Fruit fly (Drosophila melanogaster) whole organism, embryonic: ENCODE data around the gene mRpL12.

ENCODE experiments used
- Aef1 ChIP-seq: fragments of 200-800 bp; sonication (Bioruptor generic); IDR thresholded peaks from 3 replicates; pipeline ENCODE4 v1.3.6; 2022; ENCODE audit warnings: missing biosample characterization, missing genetic modification characterization
- Atf6 ChIP-seq: fragments of 200-800 bp; sonication (Bioruptor generic); IDR thresholded peaks from 2 replicates; pipeline ENCODE4 v1.3.6; 2022; ENCODE audit warnings: missing biosample characterization, missing genetic modification characterization
- Bteb2 ChIP-seq: fragments of 200-800 bp; sonication (Bioruptor generic); optimal IDR thresholded peaks from 2 replicates; lab custom pipeline; 2016; ENCODE audit warnings: missing biosample characterization, missing genetic modification characterization
- CG11560 ChIP-seq: fragments of 200-800 bp; sonication (Bioruptor generic); IDR thresholded peaks from 3 replicates; pipeline ENCODE4 v1.3.6; 2022; ENCODE audit warnings: missing biosample characterization, missing genetic modification characterization
- CG12236 ChIP-seq: fragments of 200-800 bp; sonication (Bioruptor generic); optimal IDR thresholded peaks from 2 replicates; lab custom pipeline; 2016; ENCODE audit warnings: missing biosample characterization, missing genetic modification characterization
- CG14014 ChIP-seq: fragments of 200-800 bp; sonication (Bioruptor generic); IDR thresholded peaks from 2 replicates; pipeline ENCODE4 v1.3.6; 2022; ENCODE audit warnings: missing biosample characterization, missing genetic modification characterization
- CG15011 ChIP-seq: fragments of 200-800 bp; sonication (Bioruptor generic); optimal IDR thresholded peaks from 3 replicates; lab custom pipeline; 2018; ENCODE audit warnings: missing biosample characterization, mild to moderate bottlenecking, missing genetic modification characterization
- CG17802 ChIP-seq: fragments of 200-800 bp; sonication (Bioruptor generic); optimal IDR thresholded peaks from 2 replicates; lab custom pipeline; 2018; ENCODE audit warnings: missing biosample characterization, mild to moderate bottlenecking, missing genetic modification characterization, moderate library complexity
- CG2202 ChIP-seq: fragments of 200-800 bp; sonication (Bioruptor generic); optimal IDR thresholded peaks from 2 replicates; lab custom pipeline; 2018; ENCODE audit warnings: missing biosample characterization, mild to moderate bottlenecking, missing genetic modification characterization
- CG2678 ChIP-seq: fragments of 200-800 bp; sonication (Bioruptor generic); optimal IDR thresholded peaks from 3 replicates; lab custom pipeline; 2019; ENCODE audit warnings: missing biosample characterization, mild to moderate bottlenecking, missing genetic modification characterization, moderate library complexity
- CG31365 ChIP-seq: fragments of 200-800 bp; sonication (Bioruptor generic); optimal IDR thresholded peaks from 2 replicates; lab custom pipeline; 2018; ENCODE audit warnings: missing biosample characterization, mild to moderate bottlenecking, missing genetic modification characterization
- CG42726 ChIP-seq: fragments of 200-800 bp; sonication (Bioruptor generic); IDR thresholded peaks from 2 replicates; pipeline ENCODE4 v1.3.6; 2022; ENCODE audit warnings: missing biosample characterization, missing genetic modification characterization; ENCODE audit not compliant: partially characterized antibody
- CG6175 ChIP-seq: fragments of 200-800 bp; sonication (Bioruptor generic); IDR thresholded peaks from 3 replicates; pipeline ENCODE4 v1.3.6; 2022; ENCODE audit warnings: missing biosample characterization, missing genetic modification characterization
- CG6654 ChIP-seq: fragments of 200-800 bp; sonication (Bioruptor generic); optimal IDR thresholded peaks from 2 replicates; lab custom pipeline; 2017; ENCODE audit warnings: missing biosample characterization, mild to moderate bottlenecking, missing genetic modification characterization
- CG7357 ChIP-seq: fragments of 200-800 bp; sonication (Bioruptor generic); IDR thresholded peaks from 3 replicates; pipeline ENCODE4 v1.3.6; 2022; ENCODE audit warnings: missing biosample characterization, missing genetic modification characterization
- CG7372 ChIP-seq: fragments of 200-800 bp; sonication (Bioruptor generic); IDR thresholded peaks from 2 replicates; pipeline ENCODE4 v1.3.6; 2022; ENCODE audit warnings: missing biosample characterization, missing genetic modification characterization
- CG7745 ChIP-seq: fragments of 200-800 bp; sonication (Bioruptor generic); optimal IDR thresholded peaks from 2 replicates; lab custom pipeline; 2018; ENCODE audit warnings: missing biosample characterization, mild to moderate bottlenecking, missing genetic modification characterization, moderate library complexity
- CG9215 ChIP-seq: fragments of 200-800 bp; sonication (Bioruptor generic); IDR thresholded peaks from 2 replicates; pipeline ENCODE4 v1.3.6; 2022; ENCODE audit warnings: missing biosample characterization, missing genetic modification characterization
- CG9797 ChIP-seq: fragments of 200-800 bp; sonication (Bioruptor generic); optimal IDR thresholded peaks from 3 replicates; lab custom pipeline; 2018; ENCODE audit warnings: missing biosample characterization, mild to moderate bottlenecking, missing genetic modification characterization
- Chrac-16 ChIP-seq: fragments of 200-800 bp; sonication (Bioruptor generic); optimal IDR thresholded peaks from 3 replicates; lab custom pipeline; 2016; ENCODE audit warnings: missing biosample characterization, missing genetic modification characterization
- GATAe ChIP-seq: fragments of 200-800 bp; sonication (Bioruptor generic); conservative IDR thresholded peaks from 2 replicates; pipeline ENCODE4 v1.3.6; 2022; ENCODE audit warnings: missing biosample characterization, missing genetic modification characterization
- HLH3B ChIP-seq: fragments of 200-800 bp; sonication (Bioruptor generic); IDR thresholded peaks from 2 replicates; pipeline ENCODE4 v1.3.6; 2022; ENCODE audit warnings: missing biosample characterization, missing genetic modification characterization
- Hey ChIP-seq: fragments of 200-800 bp; sonication (Bioruptor generic); optimal IDR thresholded peaks from 3 replicates; lab custom pipeline; 2018; ENCODE audit warnings: missing biosample characterization, mild to moderate bottlenecking, missing genetic modification characterization
- Jarid2 ChIP-seq: fragments of 200-800 bp; sonication (Bioruptor generic); optimal IDR thresholded peaks from 3 replicates; lab custom pipeline; 2017; ENCODE audit warnings: mild to moderate bottlenecking, missing biosample characterization, missing genetic modification reagents, missing genetic modification characterization
- Lpt ChIP-seq: fragments of >200 bp; optimal IDR thresholded peaks from 2 replicates; lab custom pipeline; 2018; ENCODE audit warnings: missing biosample characterization, missing genetic modification characterization
- MESR4 ChIP-seq: fragments of 200-800 bp; sonication (Bioruptor generic); optimal IDR thresholded peaks from 2 replicates; lab custom pipeline; 2018; ENCODE audit warnings: missing biosample characterization, mild to moderate bottlenecking, missing genetic modification characterization, moderate library complexity
- MTF-1 ChIP-seq: fragments of 200-800 bp; sonication (Bioruptor generic); optimal IDR thresholded peaks from 2 replicates; lab custom pipeline; 2018; ENCODE audit warnings: missing biosample characterization, mild to moderate bottlenecking, missing genetic modification characterization, borderline replicate concordance
- NFAT ChIP-seq: fragments of 200-800 bp; sonication (Bioruptor generic); IDR thresholded peaks from 2 replicates; pipeline ENCODE4 v1.3.6; 2022; ENCODE audit warnings: missing biosample characterization, missing genetic modification characterization
- Ptx1 ChIP-seq: fragments of 200-800 bp; sonication (Bioruptor generic); IDR thresholded peaks from 2 replicates; pipeline ENCODE4 v1.3.6; 2022; ENCODE audit warnings: missing biosample characterization, missing genetic modification characterization
- Rx ChIP-seq: fragments of 200-800 bp; sonication (Bioruptor generic); IDR thresholded peaks from 2 replicates; pipeline ENCODE4 v1.3.6; 2022; ENCODE audit warnings: missing biosample characterization, missing genetic modification characterization
- ash1 ChIP-seq: fragments of 200-800 bp; sonication (Bioruptor generic); optimal IDR thresholded peaks from 2 replicates; lab custom pipeline; 2018; ENCODE audit warnings: missing biosample characterization, mild to moderate bottlenecking, missing genetic modification characterization
- cwo ChIP-seq: fragments of 200-800 bp; sonication (Bioruptor generic); optimal IDR thresholded peaks from 3 replicates; lab custom pipeline; 2017; ENCODE audit warnings: missing biosample characterization, missing genetic modification characterization, mild to moderate bottlenecking, moderate library complexity, missing genetic modification reagents
- dmrt11E ChIP-seq: fragments of 200-800 bp; sonication (Bioruptor generic); optimal IDR thresholded peaks from 3 replicates; lab custom pipeline; 2018; ENCODE audit warnings: missing biosample characterization, mild to moderate bottlenecking, missing genetic modification characterization, moderate library complexity
- ems ChIP-seq: fragments of 200-800 bp; sonication (Bioruptor generic); optimal IDR thresholded peaks from 3 replicates; lab custom pipeline; 2016; ENCODE audit warnings: missing biosample characterization, missing genetic modification characterization
- fd102C ChIP-seq: fragments of 200-800 bp; sonication (Bioruptor generic); optimal IDR thresholded peaks from 2 replicates; lab custom pipeline; 2018; ENCODE audit warnings: missing biosample characterization, mild to moderate bottlenecking, missing genetic modification characterization, moderate library complexity
- grn ChIP-seq: fragments of 200-800 bp; sonication (Bioruptor generic); optimal IDR thresholded peaks from 3 replicates; lab custom pipeline; 2017; ENCODE audit warnings: missing biosample characterization, missing genetic modification characterization
- gsb-n ChIP-seq: fragments of 200-800 bp; sonication (Bioruptor generic); optimal IDR thresholded peaks from 3 replicates; lab custom pipeline; 2018; ENCODE audit warnings: missing biosample characterization, mild to moderate bottlenecking, missing genetic modification characterization
- hkb ChIP-seq, 2 experiments: fragments of 200-800 bp in 1 of 2; fragments of >200 bp in 1 of 2; sonication (Bioruptor generic) in 1 of 2; IDR thresholded peaks in 1 of 2; optimal IDR thresholded peaks in 1 of 2; 2 replicates each; pipeline versions ENCODE4 v1.3.6 to Lab custom; 2017 to 2022; ENCODE audit warnings: missing biosample characterization in 1 of 2, missing genetic modification characterization in 1 of 2
- pnt ChIP-seq: fragments of 200-800 bp; sonication (Bioruptor generic); optimal IDR thresholded peaks from 3 replicates; lab custom pipeline; 2016; ENCODE audit warnings: missing biosample characterization, missing genetic modification characterization
- pros ChIP-seq: fragments of 200-800 bp; sonication (Bioruptor generic); optimal IDR thresholded peaks from 3 replicates; lab custom pipeline; 2019; ENCODE audit warnings: missing biosample characterization, mild to moderate bottlenecking, missing genetic modification characterization, moderate library complexity
- sc ChIP-seq, 3 experiments: fragments of >200 bp in 2 of 3; fragments of 200-800 bp in 1 of 3; sonication (Bioruptor generic) in 1 of 3; optimal IDR thresholded peaks; 2 replicates in 2 of 3; 3 replicates in 1 of 3; lab custom pipeline; 2017; ENCODE audit warnings: mild to moderate bottlenecking in 1 of 3, missing biosample characterization in 1 of 3, missing genetic modification characterization in 1 of 3, missing genetic modification reagents in 1 of 3
- sd ChIP-seq: fragments of 200-800 bp; sonication (Bioruptor generic); optimal IDR thresholded peaks from 3 replicates; lab custom pipeline; 2018; ENCODE audit warnings: missing biosample characterization, mild to moderate bottlenecking, missing genetic modification characterization, moderate library complexity
- sisA ChIP-seq: fragments of 200-800 bp; sonication (Bioruptor generic); IDR thresholded peaks from 2 replicates; pipeline ENCODE4 v1.3.6; 2022; ENCODE audit warnings: missing biosample characterization, missing genetic modification characterization
- slbo ChIP-seq: fragments of 200-800 bp; sonication (Bioruptor generic); IDR thresholded peaks from 2 replicates; pipeline ENCODE4 v1.3.6; 2022; ENCODE audit warnings: missing biosample characterization, missing genetic modification characterization
- slou ChIP-seq: fragments of 200-800 bp; sonication (Bioruptor generic); optimal IDR thresholded peaks from 3 replicates; lab custom pipeline; 2016; ENCODE audit warnings: missing biosample characterization, missing genetic modification characterization
- so ChIP-seq: fragments of 200-800 bp; sonication (Bioruptor generic); IDR thresholded peaks from 3 replicates; pipeline ENCODE4 v1.3.6; 2022; ENCODE audit warnings: missing biosample characterization, missing genetic modification characterization
- sug ChIP-seq: fragments of 200-800 bp; optimal IDR thresholded peaks from 2 replicates; lab custom pipeline; 2019; ENCODE audit warnings: missing biosample characterization, mild to moderate bottlenecking, missing genetic modification characterization, moderate library complexity
- trem ChIP-seq: fragments of 200-800 bp; optimal IDR thresholded peaks from 3 replicates; lab custom pipeline; 2019; ENCODE audit warnings: missing biosample characterization, mild to moderate bottlenecking, missing genetic modification characterization, moderate library complexity
- vnd ChIP-seq: fragments of 200-800 bp; sonication (Bioruptor generic); IDR thresholded peaks from 3 replicates; pipeline ENCODE4 v1.3.6; 2022; ENCODE audit warnings: missing biosample characterization, missing genetic modification characterization; ENCODE audit not compliant: partially characterized antibody
- zen ChIP-seq: fragments of 200-800 bp; sonication (Bioruptor generic); optimal IDR thresholded peaks from 3 replicates; lab custom pipeline; 2018; ENCODE audit warnings: missing biosample characterization, mild to moderate bottlenecking, missing genetic modification characterization, moderate library complexity

mRpL12 gene

DNA sequence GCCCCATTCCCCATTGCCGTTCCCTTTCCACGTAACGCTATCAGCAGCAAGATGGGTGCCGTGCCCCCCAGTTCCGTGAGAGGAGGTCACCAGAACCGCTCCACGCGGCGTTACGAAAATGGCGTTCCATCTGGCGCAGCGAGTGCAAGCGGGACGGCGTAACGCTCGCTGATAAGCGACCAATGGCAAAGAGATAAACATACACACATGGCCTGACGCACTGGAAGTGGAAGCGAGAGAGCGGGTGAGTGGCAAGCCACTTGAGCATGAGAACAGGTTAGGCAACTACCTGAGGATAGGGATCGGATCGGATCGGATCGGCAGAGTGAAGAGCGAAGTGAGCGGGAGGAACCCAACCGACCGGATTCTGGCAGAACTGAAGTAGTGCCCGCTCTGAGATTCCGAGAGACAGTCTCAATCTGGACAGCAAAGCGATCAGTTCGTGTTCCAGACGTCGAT is 48.2 kb downstream of the mRpL12 start, which contains the start of gene Doc3 (continued):
- TF ChIP-seq MTF-1 (GFP tag; lab: Kevin White, UChicago) (no peak), CG9797 (GFP tag; lab: Kevin White, UChicago) (no peak), Atf6 (GFP tag; lab: Robert Waterston, UW) (no peak), Lpt (GFP tag; lab: Kevin White, UChicago) (no peak), sd (tag; lab: Kevin White, UChicago) (peak; percentile 70), CG14014 (no peak), CG7357 (no peak), NFAT (GFP tag; lab: Robert Waterston, UW) (no peak), sisA (GFP tag; lab: Robert Waterston, UW) (no peak), CG2678 (tag; lab: Kevin White, UChicago) (no peak), CG31365 (tag; lab: Kevin White, UChicago) (no peak), so (0 out of 3 replicates have a peak, but pooled peaks have one; percentile 24), GATAe (peak; percentile 82), vnd (GFP tag; lab: Robert Waterston, UW) (peak; percentile 50; the same call in 1 of the 3 replicates), Ptx1 (no peak), CG7745 (tag; lab: Kevin White, UChicago) (no peak), Aef1 (GFP tag; lab: Robert Waterston, UW) (no peak), CG11560 (tag; lab: Robert Waterston, UW) (no peak), trem (tag; lab: Kevin White, UChicago) (no peak), cwo (GFP tag; lab: Kevin White, UChicago) (no peak), CG2202 (tag; lab: Kevin White, UChicago) (no peak), grn (peak; percentile 75), pros (GFP tag; lab: Kevin White, UChicago) (peak; percentile 46), CG12236 (GFP tag; lab: Kevin White, UChicago) (no peak), Chrac-16 (no peak), pnt (GFP tag; lab: Kevin White, UChicago) (no peak), CG15011 (GFP tag; lab: Kevin White, UChicago) (no peak), Rx (no peak), CG42726 (GFP tag; lab: Robert Waterston, UW) (no peak), sc (optimal IDR thresholded peaks at IDR 0.05; lab: Kevin White, UChicago) (no peak), sc (GFP tag; optimal IDR thresholded peaks at IDR 0.05; lab: Kevin White, UChicago) (no peak), HLH3B (GFP tag; lab: Robert Waterston, UW) (no peak), CG6175 (GFP tag; lab: Robert Waterston, UW) (peak; percentile 67; the same call in 1 of the 3 replicates), CG17802 (tag; lab: Kevin White, UChicago) (no peak), slbo (peak; percentile 23; the same call in 1 of the 2 replicates), ems (GFP tag; lab: Kevin White, UChicago) (no peak), dmrt11E (no peak), Bteb2 (GFP tag; lab: Kevin White, UChicago) (no peak), Jarid2 (GFP tag; lab: Kevin White, UChicago) (peak; percentile 44), CG9215 (GFP tag; lab: Robert Waterston, UW) (no peak), CG7372 (no peak), zen (tag; lab: Kevin White, UChicago) (no peak), hkb (optimal IDR thresholded peaks at IDR 0.05; lab: Kevin White, UChicago) (no peak), hkb (GFP tag; IDR thresholded peaks at IDR 0.05; lab: Robert Waterston, UW) (no peak), Hey (no peak), ash1 (GFP tag; lab: Kevin White, UChicago) (no peak), sug (tag; lab: Kevin White, UChicago) (peak; percentile 96), fd102C (no peak), gsb-n (tag; lab: Kevin White, UChicago) (no peak), MESR4 (GFP tag; lab: Kevin White, UChicago) (no peak), slou (no peak), CG6654 (no peak)
